Fruit fly (Drosophila melanogaster) whole organism, pupa: ENCODE measurements around the gene nes.

Experiments used
- CG14655 ChIP-seq: fragments of 200-800 bp; sonication (Bioruptor generic); optimal IDR thresholded peaks from 3 replicates; lab custom pipeline; 2017; ENCODE audit warnings: mild to moderate bottlenecking, missing biosample characterization, missing genetic modification reagents, missing genetic modification characterization
- CG4496 ChIP-seq: fragments of 200-800 bp; sonication (Bioruptor generic); IDR thresholded peaks from 3 replicates; pipeline ENCODE4 v1.3.6; 2022; ENCODE audit warnings: missing biosample characterization, missing genetic modification characterization

DNA sequence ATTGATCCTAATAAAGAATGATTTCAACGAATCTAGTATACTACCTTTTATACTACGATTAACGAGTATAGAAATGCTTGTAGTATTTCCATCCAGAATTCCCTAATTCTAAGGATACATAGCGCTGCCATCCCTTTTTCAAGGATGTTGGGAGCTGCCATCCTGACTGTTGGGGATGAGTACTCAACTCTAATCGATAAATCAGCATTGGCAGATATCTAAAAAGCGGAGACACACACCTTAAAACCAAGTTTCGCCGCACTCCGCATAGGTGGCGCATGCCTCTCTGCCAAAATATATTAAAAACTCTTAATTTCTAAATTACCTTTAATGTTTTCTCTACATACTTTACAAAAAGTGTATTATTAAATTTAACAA lies 33.7 kb upstream of the nes start, which contains the start of gene fal:
- TF ChIP-seq CG4496 (GFP tag; lab: Robert Waterston, UW) (no peak), CG14655 (GFP tag; lab: Kevin White, UChicago) (no peak)
